Fruit fly (Drosophila melanogaster): ENCODE measurements around the gene cup.

dm6 chr2L:6643218-6643756, 20.2 kb upstream of the cup start:
- TF ChIP-seq Hr96 (GFP tag; optimal IDR thresholded peaks at IDR 0.05) (no peak), CG5204 (GFP tag; optimal IDR thresholded peaks at IDR 0.05) (no peak), tj (GFP tag; optimal IDR thresholded peaks at IDR 0.05) (peak; percentile 85), toe (GFP tag; optimal IDR thresholded peaks at IDR 0.05) (no peak), Crg-1 (GFP tag; optimal IDR thresholded peaks at IDR 0.05) (peak; percentile 4), kay (GFP tag; ENCODE audit: borderline replicate concordance) (peak; percentile 37), ovo (GFP tag; optimal IDR thresholded peaks at IDR 0.05) (no peak), CG7101 (tag; optimal IDR thresholded peaks at IDR 0.05) (no peak), CG12768 (GFP tag; optimal IDR thresholded peaks at IDR 0.05) (no peak), CG1620 (GFP tag; optimal IDR thresholded peaks at IDR 0.05) (no peak), bab1 (GFP tag; optimal IDR thresholded peaks at IDR 0.05) (no peak), Clk (GFP tag; optimal IDR thresholded peaks at IDR 0.05) (no peak)

All from whole organism, adult.